Fruit fly (Drosophila melanogaster) whole organism, embryonic: ENCODE measurements around the gene CG11600.

Experiments
- BtbVII ChIP-seq: fragments of 200-800 bp; sonication (Bioruptor generic); optimal IDR thresholded peaks from 3 replicates; lab custom pipeline; 2017; ENCODE audit warnings: missing biosample characterization, mild to moderate bottlenecking, missing genetic modification characterization
- CG10979 ChIP-seq: fragments of 200-800 bp; sonication (Bioruptor generic); optimal IDR thresholded peaks from 2 replicates; lab custom pipeline; 2018; ENCODE audit warnings: missing biosample characterization, mild to moderate bottlenecking, missing genetic modification characterization, moderate library complexity
- CG1233 ChIP-seq: fragments of 200-800 bp; sonication (Bioruptor generic); optimal IDR thresholded peaks from 4 replicates; lab custom pipeline; 2018; ENCODE audit warnings: missing biosample characterization, mild to moderate bottlenecking, missing genetic modification characterization
- CG12744 ChIP-seq: fragments of 200-800 bp; sonication (Bioruptor generic); optimal IDR thresholded peaks from 2 replicates; lab custom pipeline; 2016; ENCODE audit warnings: missing biosample characterization, missing genetic modification characterization
- CG13624 ChIP-seq: fragments of 200-800 bp; sonication (Bioruptor generic); optimal IDR thresholded peaks from 2 replicates; lab custom pipeline; 2016; ENCODE audit warnings: missing biosample characterization, missing genetic modification characterization
- CG15073 ChIP-seq: fragments of 200-800 bp; sonication (Bioruptor generic); optimal IDR thresholded peaks from 2 replicates; lab custom pipeline; 2016; ENCODE audit warnings: missing biosample characterization, missing genetic modification characterization
- CG17912 ChIP-seq: fragments of 200-800 bp; sonication (Bioruptor generic); optimal IDR thresholded peaks from 2 replicates; lab custom pipeline; 2018; ENCODE audit warnings: missing biosample characterization, mild to moderate bottlenecking, missing genetic modification characterization
- CG2116 ChIP-seq: fragments of 200-800 bp; sonication (Bioruptor generic); optimal IDR thresholded peaks from 3 replicates; lab custom pipeline; 2018; ENCODE audit warnings: missing biosample characterization, mild to moderate bottlenecking, missing genetic modification characterization
- CG2199 ChIP-seq: fragments of 200-800 bp; sonication (Bioruptor generic); IDR thresholded peaks from 3 replicates; pipeline ENCODE4 v1.3.6; 2022; ENCODE audit warnings: missing biosample characterization, missing genetic modification characterization
- CG30020 ChIP-seq: fragments of 200-800 bp; optimal IDR thresholded peaks from 2 replicates; lab custom pipeline; 2019; ENCODE audit warnings: missing biosample characterization, mild to moderate bottlenecking, missing genetic modification characterization, moderate library complexity
- CG32772 ChIP-seq: fragments of 200-800 bp; sonication (Bioruptor generic); IDR thresholded peaks from 2 replicates; pipeline ENCODE4 v1.3.6; 2022; ENCODE audit warnings: missing biosample characterization, missing genetic modification characterization
- CG34422 ChIP-seq: fragments of 200-800 bp; sonication (Bioruptor generic); IDR thresholded peaks from 3 replicates; pipeline ENCODE4 v1.3.6; 2022; ENCODE audit warnings: missing biosample characterization, missing genetic modification characterization
- CG4820 ChIP-seq: fragments of 200-800 bp; sonication (Bioruptor generic); optimal IDR thresholded peaks from 3 replicates; lab custom pipeline; 2016; ENCODE audit warnings: missing biosample characterization, missing genetic modification characterization
- CG5953 ChIP-seq: fragments of 200-800 bp; sonication (Bioruptor generic); IDR thresholded peaks from 2 replicates; pipeline ENCODE4 v1.3.6; 2022; ENCODE audit warnings: missing biosample characterization, missing genetic modification characterization
- CG6654 ChIP-seq: fragments of 200-800 bp; sonication (Bioruptor generic); optimal IDR thresholded peaks from 2 replicates; lab custom pipeline; 2017; ENCODE audit warnings: missing biosample characterization, mild to moderate bottlenecking, missing genetic modification characterization
- CG6791 ChIP-seq: fragments of 200-800 bp; sonication (Bioruptor generic); IDR thresholded peaks from 3 replicates; pipeline ENCODE4 v1.3.6; 2022; ENCODE audit warnings: missing biosample characterization, missing genetic modification characterization; ENCODE audit not compliant: partially characterized antibody
- CG7372 ChIP-seq: fragments of 200-800 bp; sonication (Bioruptor generic); IDR thresholded peaks from 2 replicates; pipeline ENCODE4 v1.3.6; 2022; ENCODE audit warnings: missing biosample characterization, missing genetic modification characterization
- CG7928 ChIP-seq: fragments of 200-800 bp; sonication (Bioruptor generic); optimal IDR thresholded peaks from 2 replicates; lab custom pipeline; 2017; ENCODE audit warnings: missing biosample characterization, mild to moderate bottlenecking, missing genetic modification characterization
- CG8281 ChIP-seq: fragments of 200-800 bp; sonication (Bioruptor generic); optimal IDR thresholded peaks from 2 replicates; lab custom pipeline; 2018; ENCODE audit warnings: missing biosample characterization, mild to moderate bottlenecking, missing genetic modification characterization, moderate library complexity
- CG8359 ChIP-seq: fragments of 200-800 bp; sonication (Bioruptor generic); optimal IDR thresholded peaks from 2 replicates; lab custom pipeline; 2017; ENCODE audit warnings: missing biosample characterization, mild to moderate bottlenecking, missing genetic modification characterization, borderline replicate concordance
- CG8944 ChIP-seq: fragments of 200-800 bp; sonication (Bioruptor generic); optimal IDR thresholded peaks from 3 replicates; lab custom pipeline; 2016; ENCODE audit warnings: missing biosample characterization, missing genetic modification characterization
- CHES-1-like ChIP-seq: fragments of 200-800 bp; sonication (Bioruptor generic); optimal IDR thresholded peaks from 2 replicates; lab custom pipeline; 2016; ENCODE audit warnings: missing biosample characterization, missing genetic modification characterization
- Chrac-16 ChIP-seq: fragments of 200-800 bp; sonication (Bioruptor generic); optimal IDR thresholded peaks from 3 replicates; lab custom pipeline; 2016; ENCODE audit warnings: missing biosample characterization, missing genetic modification characterization
- Drgx ChIP-seq: fragments of 200-800 bp; sonication (Bioruptor generic); IDR thresholded peaks from 2 replicates; pipeline ENCODE4 v1.3.6; 2022; ENCODE audit warnings: missing biosample characterization, missing genetic modification characterization
- HLH4C ChIP-seq: fragments of 200-800 bp; sonication (Bioruptor generic); IDR thresholded peaks from 3 replicates; pipeline ENCODE4 v1.3.6; 2022; ENCODE audit warnings: missing biosample characterization, missing genetic modification characterization; ENCODE audit not compliant: partially characterized antibody
- HLHmδ ChIP-seq: fragments of 200-800 bp; sonication (Bioruptor generic); optimal IDR thresholded peaks from 2 replicates; lab custom pipeline; 2018; ENCODE audit warnings: missing biosample characterization, mild to moderate bottlenecking, missing genetic modification characterization, moderate library complexity
- Hsf ChIP-seq: fragments of 200-800 bp; sonication (Bioruptor generic); optimal IDR thresholded peaks from 3 replicates; lab custom pipeline; 2016; ENCODE audit warnings: missing biosample characterization, missing genetic modification characterization
- Mrtf ChIP-seq: fragments of 200-800 bp; sonication (Bioruptor generic); IDR thresholded peaks from 3 replicates; pipeline ENCODE4 v1.3.6; 2022; ENCODE audit warnings: missing biosample characterization, missing genetic modification characterization
- Oli ChIP-seq: fragments of 200-800 bp; sonication (Bioruptor generic); optimal IDR thresholded peaks from 2 replicates; lab custom pipeline; 2018; ENCODE audit warnings: missing biosample characterization, mild to moderate bottlenecking, missing genetic modification characterization, moderate library complexity
- Poxn ChIP-seq: fragments of 200-800 bp; sonication (Bioruptor generic); IDR thresholded peaks from 2 replicates; pipeline ENCODE4 v1.3.6; 2022; ENCODE audit warnings: missing biosample characterization, missing genetic modification characterization
- Sox102F ChIP-seq: fragments of 200-800 bp; sonication (Bioruptor generic); optimal IDR thresholded peaks from 2 replicates; lab custom pipeline; 2018; ENCODE audit warnings: missing biosample characterization, mild to moderate bottlenecking, missing genetic modification characterization, moderate library complexity
- Ssrp ChIP-seq: fragments of 200-800 bp; sonication (Bioruptor generic); optimal IDR thresholded peaks from 2 replicates; lab custom pipeline; 2018; ENCODE audit warnings: missing biosample characterization, mild to moderate bottlenecking, missing genetic modification characterization, moderate library complexity
- Vsx1 ChIP-seq: fragments of 200-800 bp; sonication (Bioruptor generic); optimal IDR thresholded peaks from 2 replicates; lab custom pipeline; 2017; ENCODE audit warnings: missing biosample characterization, mild to moderate bottlenecking, missing genetic modification characterization, missing genetic modification reagents
- bowl ChIP-seq: fragments of 200-800 bp; sonication (Bioruptor generic); IDR thresholded peaks from 2 replicates; pipeline ENCODE4 v1.3.6; 2022; ENCODE audit warnings: missing biosample characterization, missing genetic modification characterization
- corto ChIP-seq: fragments of 200-800 bp; sonication (Bioruptor generic); optimal IDR thresholded peaks from 2 replicates; lab custom pipeline; 2016; ENCODE audit warnings: missing biosample characterization, mild to moderate bottlenecking, missing genetic modification characterization, moderate library complexity
- cwo ChIP-seq: fragments of 200-800 bp; sonication (Bioruptor generic); optimal IDR thresholded peaks from 3 replicates; lab custom pipeline; 2017; ENCODE audit warnings: missing biosample characterization, missing genetic modification characterization, mild to moderate bottlenecking, moderate library complexity, missing genetic modification reagents
- dmrt11E ChIP-seq: fragments of 200-800 bp; sonication (Bioruptor generic); optimal IDR thresholded peaks from 3 replicates; lab custom pipeline; 2018; ENCODE audit warnings: missing biosample characterization, mild to moderate bottlenecking, missing genetic modification characterization, moderate library complexity
- gem ChIP-seq: fragments of 200-800 bp; sonication (Bioruptor generic); optimal IDR thresholded peaks from 2 replicates; lab custom pipeline; 2019; ENCODE audit warnings: missing biosample characterization, mild to moderate bottlenecking, missing genetic modification characterization, moderate library complexity
- kah ChIP-seq: fragments of 200-800 bp; sonication (Bioruptor generic); optimal IDR thresholded peaks from 2 replicates; lab custom pipeline; 2018; ENCODE audit warnings: missing biosample characterization, mild to moderate bottlenecking, missing genetic modification characterization
- lmd ChIP-seq: fragments of 200-800 bp; sonication (Bioruptor generic); IDR thresholded peaks from 2 replicates; pipeline ENCODE4 v1.3.6; 2022; ENCODE audit warnings: missing biosample characterization, missing genetic modification characterization
- luna ChIP-seq: fragments of 200-800 bp; sonication (Bioruptor generic); optimal IDR thresholded peaks from 2 replicates; lab custom pipeline; 2016; ENCODE audit warnings: missing biosample characterization, missing genetic modification characterization
- nom ChIP-seq: fragments of 200-800 bp; sonication (Bioruptor generic); optimal IDR thresholded peaks from 2 replicates; lab custom pipeline; 2017; ENCODE audit warnings: missing biosample characterization, missing genetic modification characterization, mild to moderate bottlenecking, moderate library complexity, missing genetic modification reagents
- onecut ChIP-seq: fragments of 200-800 bp; sonication (Bioruptor generic); IDR thresholded peaks from 2 replicates; pipeline ENCODE4 v1.3.6; 2022; ENCODE audit warnings: missing biosample characterization, missing genetic modification characterization
- pan ChIP-seq, 4 experiments: fragments of >200 bp in 3 of 4; fragments of 200-800 bp in 1 of 4; sonication (Bioruptor generic) in 1 of 4; optimal IDR thresholded peaks in 3 of 4; IDR thresholded peaks in 1 of 4; 2 replicates each; pipeline versions ENCODE4 v1.3.6 to Lab custom; 2017 to 2022; ENCODE audit warnings: missing biosample characterization in 2 of 4, missing genetic modification characterization in 2 of 4, mixed read lengths in 1 of 4
- so ChIP-seq: fragments of 200-800 bp; sonication (Bioruptor generic); IDR thresholded peaks from 3 replicates; pipeline ENCODE4 v1.3.6; 2022; ENCODE audit warnings: missing biosample characterization, missing genetic modification characterization
- tgo ChIP-seq: fragments of 200-800 bp; sonication (Bioruptor generic); IDR thresholded peaks from 3 replicates; pipeline ENCODE4 v1.3.6; 2022; ENCODE audit warnings: missing biosample characterization, missing genetic modification characterization
- tup ChIP-seq: fragments of 200-800 bp; sonication (Bioruptor generic); optimal IDR thresholded peaks from 2 replicates; lab custom pipeline; 2016; ENCODE audit warnings: missing biosample characterization, mild to moderate bottlenecking, missing genetic modification characterization, moderate library complexity
- usp ChIP-seq: fragments of >200 bp; optimal IDR thresholded peaks from 2 replicates; lab custom pipeline; 2017; ENCODE audit warnings: missing biosample characterization, missing genetic modification characterization

The CG11600 gene

DNA sequence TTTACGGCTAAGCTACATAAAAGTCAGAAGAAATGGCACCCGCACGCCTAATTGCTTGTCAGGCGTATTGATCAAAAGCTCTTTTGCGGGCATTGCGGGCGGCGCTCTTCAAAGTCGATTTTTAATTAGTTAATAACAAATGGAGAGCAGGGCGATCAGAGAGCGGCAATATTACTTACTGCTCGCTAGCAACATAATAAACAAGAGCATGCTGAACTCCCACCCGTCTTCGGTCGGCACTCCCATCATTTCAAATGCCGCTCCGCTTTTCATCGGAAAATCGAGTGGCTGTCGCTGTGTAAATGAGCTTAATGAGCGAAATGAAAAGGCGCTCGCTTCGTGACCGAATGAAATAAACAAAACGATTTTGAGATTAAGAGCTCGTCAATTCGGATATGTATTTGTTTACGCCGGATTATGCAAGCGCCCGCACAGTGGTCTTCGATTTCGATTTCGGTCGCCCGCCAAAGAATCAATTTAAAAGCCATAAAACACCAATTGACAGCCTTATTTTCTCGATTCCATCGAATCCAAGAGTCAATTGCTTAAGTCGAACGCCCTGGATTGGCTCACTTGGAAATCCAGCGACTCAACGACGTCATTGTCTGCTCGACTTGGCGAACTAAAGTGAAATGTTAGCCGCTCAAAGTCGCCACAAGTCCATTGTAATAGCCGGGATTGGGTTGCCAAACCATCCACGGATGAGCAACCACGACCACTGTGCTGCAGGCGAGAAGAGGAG, 17.3 kb downstream of the CG11600 start (continued):
- TF ChIP-seq HLHmδ (GFP tag; lab: Kevin White, UChicago) (no peak), CG34422 (peak; percentile 77; the same call in 2 of the 3 replicates), so (GFP tag; lab: Robert Waterston, UW) (peak; percentile 84; the same call in 2 of the 3 replicates), CG2199 (no peak), CG6791 (no peak), gem (tag; lab: Kevin White, UChicago) (peak; percentile 89), CG5953 (GFP tag; lab: Robert Waterston, UW) (peak; percentile 76), CG1233 (peak; percentile 63), tup (GFP tag; lab: Kevin White, UChicago) (peak; percentile 45), CG13624 (peak; percentile 77), CG8944 (peak; percentile 86), CG12744 (peak; percentile 65), CG30020 (tag; lab: Kevin White, UChicago) (no peak), usp (GFP tag; lab: Kevin White, UChicago) (no peak), CG4820 (GFP tag; lab: Kevin White, UChicago) (peak; percentile 82), Sox102F (GFP tag; lab: Kevin White, UChicago) (peak; percentile 95), CG8281 (tag; lab: Kevin White, UChicago) (peak; percentile 67), Poxn (GFP tag; lab: Robert Waterston, UW) (peak; percentile 62), CG7372 (GFP tag; lab: Robert Waterston, UW) (peak; percentile 84), CG32772 (peak; percentile 63), Hsf (GFP tag; lab: Kevin White, UChicago) (peak; percentile 72), pan (optimal IDR thresholded peaks at IDR 0.05; lab: Kevin White, UChicago) (no peak), pan (GFP tag; optimal IDR thresholded peaks at IDR 0.05 in 1 of 2, IDR thresholded peaks at IDR 0.05 in 1 of 2) (peak in 1 of 2 experiments; percentile 73), dmrt11E (tag; lab: Kevin White, UChicago) (no peak), nom (GFP tag; lab: Kevin White, UChicago) (no peak), CG6654 (GFP tag; lab: Kevin White, UChicago) (peak; percentile 60), CG15073 (GFP tag; lab: Kevin White, UChicago) (peak; percentile 32), bowl (GFP tag; lab: Robert Waterston, UW) (peak; percentile 46; the same call in 1 of the 2 replicates), corto (GFP tag; lab: Kevin White, UChicago) (no peak), CG8359 (GFP tag; lab: Kevin White, UChicago) (peak; percentile 62), CG2116 (GFP tag; lab: Kevin White, UChicago) (peak; percentile 42), HLH4C (GFP tag; lab: Robert Waterston, UW) (no peak; the same call in 2 of the 3 replicates), Mrtf (peak; percentile 74), Chrac-16 (GFP tag; lab: Kevin White, UChicago) (peak; percentile 73), CG7928 (peak; percentile 39), kah (GFP tag; lab: Kevin White, UChicago) (peak; percentile 74), Vsx1 (GFP tag; lab: Kevin White, UChicago) (peak; percentile 27), lmd (GFP tag; lab: Robert Waterston, UW) (peak; percentile 92), luna (GFP tag; lab: Kevin White, UChicago) (peak; percentile 47), onecut (GFP tag; lab: Robert Waterston, UW) (peak; percentile 64), CG10979 (peak; percentile 75), Ssrp (peak; percentile 87), Drgx (peak; percentile 77; the same call in 1 of the 2 replicates), BtbVII (GFP tag; lab: Kevin White, UChicago) (peak; percentile 62), tgo (GFP tag; lab: Robert Waterston, UW) (peak; percentile 82), cwo (GFP tag; lab: Kevin White, UChicago) (peak; percentile 55), CHES-1-like (GFP tag; lab: Kevin White, UChicago) (peak; percentile 73), CG17912 (no peak), Oli (tag; lab: Kevin White, UChicago) (peak; percentile 93)
